Fruit fly (Drosophila melanogaster) whole organism, pupa: Measurements from ENCODE around the gene Uch.
A peak's percentile ranks its signal among the peaks of the same experiment; 100 is the strongest.

Source experiments
- CG10348 ChIP-seq: fragments of 200-800 bp; sonication (Bioruptor generic); IDR thresholded peaks from 2 replicates; pipeline ENCODE4 v1.3.6; 2022; ENCODE audit warnings: missing biosample characterization, missing genetic modification characterization
- CG12605 ChIP-seq: fragments of 200-800 bp; sonication (Bioruptor generic); IDR thresholded peaks from 2 replicates; pipeline ENCODE4 v1.3.6; 2022; ENCODE audit warnings: missing biosample characterization, missing genetic modification characterization
- CG13204 ChIP-seq: fragments of 200-800 bp; sonication (Bioruptor generic); optimal IDR thresholded peaks from 2 replicates; lab custom pipeline; 2018; ENCODE audit warnings: missing biosample characterization, mild to moderate bottlenecking, missing genetic modification characterization, moderate library complexity
- CG14655 ChIP-seq: fragments of 200-800 bp; sonication (Bioruptor generic); optimal IDR thresholded peaks from 3 replicates; lab custom pipeline; 2017; ENCODE audit warnings: mild to moderate bottlenecking, missing biosample characterization, missing genetic modification reagents, missing genetic modification characterization
- CG15710 ChIP-seq: fragments of 200-800 bp; sonication (Bioruptor generic); optimal IDR thresholded peaks from 2 replicates; lab custom pipeline; 2018; ENCODE audit warnings: missing biosample characterization, mild to moderate bottlenecking, missing genetic modification characterization, moderate library complexity
- CG17806 ChIP-seq: fragments of 200-800 bp; sonication (Bioruptor generic); optimal IDR thresholded peaks from 2 replicates; lab custom pipeline; 2018; ENCODE audit warnings: missing biosample characterization, mild to moderate bottlenecking, missing genetic modification characterization, moderate library complexity
- CG32121 ChIP-seq: fragments of 200-800 bp; sonication (Bioruptor generic); IDR thresholded peaks from 2 replicates; pipeline ENCODE4 v1.3.6; 2022; ENCODE audit warnings: missing biosample characterization, missing genetic modification characterization
- CG34367 ChIP-seq: fragments of 200-800 bp; sonication (Bioruptor generic); optimal IDR thresholded peaks from 2 replicates; lab custom pipeline; 2018; ENCODE audit warnings: missing biosample characterization, mild to moderate bottlenecking, missing genetic modification characterization
- CG4496 ChIP-seq: fragments of 200-800 bp; sonication (Bioruptor generic); IDR thresholded peaks from 3 replicates; pipeline ENCODE4 v1.3.6; 2022; ENCODE audit warnings: missing biosample characterization, missing genetic modification characterization
- CG8159 ChIP-seq: fragments of 200-800 bp; sonication (Bioruptor generic); optimal IDR thresholded peaks from 3 replicates; lab custom pipeline; 2018; ENCODE audit warnings: missing biosample characterization, mild to moderate bottlenecking, missing genetic modification characterization, moderate library complexity
- CG8301 ChIP-seq: fragments of 200-800 bp; sonication (Bioruptor generic); optimal IDR thresholded peaks from 2 replicates; lab custom pipeline; 2018; ENCODE audit warnings: missing biosample characterization, mild to moderate bottlenecking, missing genetic modification characterization
- CG9948 ChIP-seq: fragments of 200-800 bp; sonication (Bioruptor generic); optimal IDR thresholded peaks from 2 replicates; lab custom pipeline; 2018; ENCODE audit warnings: missing biosample characterization, mild to moderate bottlenecking, missing genetic modification characterization, moderate library complexity
- D1 ChIP-seq: fragments of 200-800 bp; sonication (Bioruptor generic); optimal IDR thresholded peaks from 2 replicates; lab custom pipeline; 2018; ENCODE audit warnings: missing biosample characterization, mild to moderate bottlenecking, missing genetic modification characterization, moderate library complexity
- EcR ChIP-seq: fragments of 200-800 bp; sonication (Bioruptor generic); optimal IDR thresholded peaks from 3 replicates; lab custom pipeline; 2019; ENCODE audit warnings: missing biosample characterization, missing genetic modification characterization, mild to moderate bottlenecking, moderate library complexity, missing genetic modification reagents
- Ets98B ChIP-seq: fragments of 200-800 bp; sonication (Bioruptor generic); IDR thresholded peaks from 2 replicates; pipeline ENCODE4 v1.3.6; 2022; ENCODE audit warnings: missing biosample characterization, missing genetic modification characterization
- Pif1A ChIP-seq: fragments of 200-800 bp; sonication (Bioruptor generic); optimal IDR thresholded peaks from 3 replicates; lab custom pipeline; 2016; ENCODE audit warnings: missing biosample characterization, missing genetic modification characterization
- Pif1B ChIP-seq: fragments of 200-800 bp; sonication (Bioruptor generic); optimal IDR thresholded peaks from 3 replicates; lab custom pipeline; 2016; ENCODE audit warnings: missing biosample characterization, missing genetic modification characterization
- Snoo ChIP-seq: fragments of 200-800 bp; sonication (Bioruptor generic); optimal IDR thresholded peaks from 3 replicates; lab custom pipeline; 2017; ENCODE audit warnings: missing biosample characterization, mild to moderate bottlenecking, missing genetic modification characterization, inconsistent platforms
- fd96Ca ChIP-seq: fragments of 200-800 bp; sonication (Bioruptor generic); IDR thresholded peaks from 3 replicates; pipeline ENCODE4 v1.3.6; 2022; ENCODE audit warnings: missing biosample characterization, missing genetic modification characterization
- gl ChIP-seq: fragments of 200-800 bp; sonication (Bioruptor generic); optimal IDR thresholded peaks from 2 replicates; lab custom pipeline; 2018; ENCODE audit warnings: missing biosample characterization, mild to moderate bottlenecking, missing genetic modification characterization
- rn ChIP-seq: fragments of 200-800 bp; sonication (Bioruptor generic); IDR thresholded peaks from 2 replicates; pipeline ENCODE4 v1.3.6; 2022; ENCODE audit warnings: missing biosample characterization, missing genetic modification characterization

Uch gene

dm6 chr2L:2196590-2197474 is 17.2 kb downstream of the Uch start:
- peak; percentile 36 for TF ChIP-seq CG9948 (tag; lab: Kevin White, UChicago)
- peak; percentile 12 for TF ChIP-seq CG15710 (tag; lab: Kevin White, UChicago)
- no peak for TF ChIP-seq CG4496
- no peak for TF ChIP-seq CG32121 (GFP tag; lab: Robert Waterston, UW)
- no peak for TF ChIP-seq Ets98B (GFP tag; lab: Robert Waterston, UW)
- peak; percentile 27 for TF ChIP-seq CG17806 (tag; lab: Kevin White, UChicago)
- TF ChIP-seq fd96Ca (GFP tag; lab: Robert Waterston, UW) = no peak
- no peak for TF ChIP-seq CG10348 (GFP tag; lab: Robert Waterston, UW)
- TF ChIP-seq rn (GFP tag; lab: Robert Waterston, UW) = no peak
- no peak for TF ChIP-seq CG12605 (GFP tag; lab: Robert Waterston, UW)
- TF ChIP-seq CG8301 = peak; percentile 65
- peak; percentile 34 for TF ChIP-seq Snoo (tag; lab: Kevin White, UChicago)
- peak; percentile 47 for TF ChIP-seq Pif1B (GFP tag; lab: Kevin White, UChicago)
- peak; percentile 58 for TF ChIP-seq Pif1A (GFP tag; lab: Kevin White, UChicago)
- TF ChIP-seq CG14655 = peak; percentile 81
- TF ChIP-seq CG8159 (tag; lab: Kevin White, UChicago) = peak; percentile 37
- peak; percentile 30 for TF ChIP-seq gl (tag; lab: Kevin White, UChicago)
- TF ChIP-seq CG13204 (GFP tag; lab: Kevin White, UChicago) = peak; percentile 56
- TF ChIP-seq CG34367 (tag; lab: Kevin White, UChicago) = no peak
- TF ChIP-seq D1 (tag; lab: Kevin White, UChicago) = no peak
- TF ChIP-seq EcR (GFP tag; lab: Kevin White, UChicago) = peak; percentile 100

dm6 chr2L:2195328-2195727 is 18.7 kb downstream of the Uch start:
- TF ChIP-seq D1 (tag; lab: Kevin White, UChicago) (no peak), CG4496 (no peak), CG14655 (no peak), CG9948 (tag; lab: Kevin White, UChicago) (no peak)

DNA sequence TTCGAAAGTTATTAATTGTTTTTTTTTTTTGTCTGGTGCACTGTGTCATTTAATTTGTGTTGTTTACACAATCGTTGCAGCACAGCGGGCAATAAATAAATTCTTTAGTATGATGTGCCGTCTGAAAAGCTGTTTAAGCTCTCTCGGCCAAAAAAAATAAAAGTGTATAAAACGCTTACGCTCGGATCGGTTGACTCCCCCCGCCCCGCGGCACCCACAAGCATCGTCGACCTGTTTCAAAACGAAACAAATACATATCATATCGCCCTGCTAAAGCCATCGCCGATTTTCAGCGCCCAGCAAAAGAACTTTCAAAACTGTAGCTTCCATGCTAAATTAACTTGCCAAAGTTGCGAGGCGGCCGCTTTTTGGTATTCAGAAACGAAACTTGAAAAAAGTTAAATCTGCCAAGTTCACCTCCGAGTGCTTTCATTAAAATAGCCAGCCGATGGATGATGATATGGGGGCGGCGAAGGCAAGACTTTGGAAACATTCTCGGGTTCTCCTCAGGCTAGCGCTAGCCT is 19.6 kb downstream of the Uch start:
- TF ChIP-seq CG32121 (GFP tag; lab: Robert Waterston, UW) (no peak), CG8301 (no peak), D1 (tag; lab: Kevin White, UChicago) (no peak), fd96Ca (GFP tag; lab: Robert Waterston, UW) (no peak), EcR (GFP tag; lab: Kevin White, UChicago) (peak; percentile 42), CG13204 (GFP tag; lab: Kevin White, UChicago) (no peak), CG15710 (tag; lab: Kevin White, UChicago) (no peak), rn (GFP tag; lab: Robert Waterston, UW) (no peak)

DNA sequence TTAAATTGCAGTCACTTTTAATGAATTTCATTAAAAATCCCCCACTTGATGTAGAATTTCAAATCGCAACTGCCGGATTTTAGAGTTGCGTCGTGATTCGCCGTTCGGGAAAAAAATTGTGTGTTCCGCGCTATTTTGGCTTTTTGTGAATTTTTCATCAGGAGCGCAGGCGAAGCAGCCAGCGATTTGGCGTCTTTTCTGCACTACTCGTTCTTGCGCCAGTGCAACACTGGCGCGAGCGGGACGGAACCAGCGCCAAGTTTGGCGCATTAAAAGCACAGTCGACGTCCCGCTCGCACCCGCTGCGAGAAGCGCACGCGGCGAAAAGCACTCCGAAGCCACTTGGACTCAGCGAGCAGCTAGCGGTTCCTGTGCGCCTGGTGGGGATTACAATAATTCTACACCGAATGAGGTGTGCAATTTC is 20.6 kb downstream of the Uch start:
- peak; percentile 33 for TF ChIP-seq Pif1B (GFP tag; lab: Kevin White, UChicago)
- peak; percentile 12 for TF ChIP-seq CG34367 (tag; lab: Kevin White, UChicago)
- TF ChIP-seq CG13204 (GFP tag; lab: Kevin White, UChicago) = peak; percentile 41
- peak; percentile 35 for TF ChIP-seq CG8301
- no peak for TF ChIP-seq Ets98B (GFP tag; lab: Robert Waterston, UW)
- TF ChIP-seq fd96Ca (GFP tag; lab: Robert Waterston, UW) = no peak
- no peak for TF ChIP-seq rn (GFP tag; lab: Robert Waterston, UW)
- TF ChIP-seq CG8159 (tag; lab: Kevin White, UChicago) = peak; percentile 45
- TF ChIP-seq CG12605 (GFP tag; lab: Robert Waterston, UW) = no peak
- TF ChIP-seq Pif1A (GFP tag; lab: Kevin White, UChicago) = peak; percentile 28
- peak; percentile 27 for TF ChIP-seq CG15710 (tag; lab: Kevin White, UChicago)
- TF ChIP-seq EcR (GFP tag; lab: Kevin White, UChicago) = peak; percentile 87
- TF ChIP-seq CG9948 (tag; lab: Kevin White, UChicago) = no peak
- peak; percentile 65 for TF ChIP-seq gl (tag; lab: Kevin White, UChicago)
- peak; percentile 32 for TF ChIP-seq CG17806 (tag; lab: Kevin White, UChicago)
- no peak for TF ChIP-seq CG32121 (GFP tag; lab: Robert Waterston, UW)
- TF ChIP-seq CG10348 (GFP tag; lab: Robert Waterston, UW) = no peak
- TF ChIP-seq CG4496 = no peak
- no peak for TF ChIP-seq D1 (tag; lab: Kevin White, UChicago)
- TF ChIP-seq Snoo (tag; lab: Kevin White, UChicago) = peak; percentile 81
- TF ChIP-seq CG14655 = peak; percentile 32

- no peak for TF ChIP-seq CG17806 (tag; lab: Kevin White, UChicago)
- TF ChIP-seq Pif1A (GFP tag; lab: Kevin White, UChicago) = no peak
- TF ChIP-seq Snoo (tag; lab: Kevin White, UChicago) = no peak
- no peak for TF ChIP-seq EcR (GFP tag; lab: Kevin White, UChicago)
- no peak for TF ChIP-seq Ets98B (GFP tag; lab: Robert Waterston, UW)
- TF ChIP-seq CG34367 (tag; lab: Kevin White, UChicago) = no peak
- no peak for TF ChIP-seq fd96Ca (GFP tag; lab: Robert Waterston, UW)
- no peak for TF ChIP-seq rn (GFP tag; lab: Robert Waterston, UW)
- no peak for TF ChIP-seq CG4496
- no peak for TF ChIP-seq CG8159 (tag; lab: Kevin White, UChicago)
- TF ChIP-seq CG9948 (tag; lab: Kevin White, UChicago) = no peak
- no peak for TF ChIP-seq Pif1B (GFP tag; lab: Kevin White, UChicago)
- no peak for TF ChIP-seq CG15710 (tag; lab: Kevin White, UChicago)
- no peak for TF ChIP-seq gl (tag; lab: Kevin White, UChicago)
- no peak for TF ChIP-seq CG13204 (GFP tag; lab: Kevin White, UChicago)
- TF ChIP-seq CG12605 (GFP tag; lab: Robert Waterston, UW) = no peak
Observed at dm6 chr2L:2192123-2192601, 21.8 kb downstream of the Uch start, which contains the start of gene CG10874. Gene CG10874, minus strand, starts transcription at chr2L:2192386.
